Worm (Caenorhabditis elegans): ENCODE measurements around the gene nhr-254.

DNA sequence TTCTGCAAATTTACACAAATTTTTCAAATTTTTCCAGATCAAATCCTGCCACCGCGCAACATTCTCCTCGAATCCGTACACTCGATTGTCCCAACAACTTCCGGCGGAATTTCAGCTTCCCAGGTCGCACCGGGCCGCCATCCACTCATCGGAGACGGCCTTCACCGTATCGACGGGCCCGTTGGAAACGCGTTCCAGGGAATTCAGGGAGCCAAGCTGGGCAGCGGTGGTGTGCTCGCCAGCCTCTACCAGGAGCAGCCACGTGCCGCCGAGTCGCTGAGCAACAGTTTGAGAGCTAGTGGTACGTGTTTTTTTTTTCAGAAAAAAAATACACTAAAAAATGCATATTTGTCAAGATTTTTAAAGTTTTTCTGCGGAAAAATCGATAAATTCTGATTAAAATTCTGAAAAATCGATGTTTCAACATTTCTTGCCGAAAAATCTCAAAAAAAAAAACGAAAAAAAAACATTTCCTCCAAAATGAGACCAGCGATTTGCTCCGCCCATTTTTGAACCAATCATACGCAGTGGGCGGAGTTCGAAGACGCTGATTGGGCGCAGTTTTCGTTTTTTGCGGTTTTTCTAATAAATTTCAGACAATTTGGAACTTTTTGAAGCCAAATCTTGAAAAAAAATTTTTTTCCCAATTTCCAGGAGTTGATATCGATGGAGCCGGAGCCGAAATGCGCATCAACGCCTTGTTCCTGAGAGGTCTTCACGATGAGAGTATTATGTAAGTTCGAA lies 35.3 kb upstream of the nhr-254 start:
- no peak for TF ChIP-seq aly-2 (tag; optimal IDR thresholded peaks at IDR 0.05)
- no peak for TF ChIP-seq daf-12 (tag; optimal IDR thresholded peaks at IDR 0.05)
- no peak for TF ChIP-seq ztf-11 (tag; optimal IDR thresholded peaks at IDR 0.05)
- TF ChIP-seq hlh-30 (tag; optimal IDR thresholded peaks at IDR 0.05; ENCODE audit: insufficient read depth): no peak
- TF ChIP-seq ama-1 (optimal IDR thresholded peaks at IDR 0.05): no peak
- TF ChIP-seq unc-130 (GFP tag; optimal IDR thresholded peaks at IDR 0.05): no peak
- TF ChIP-seq F10B5.3 (tag; optimal IDR thresholded peaks at IDR 0.05): no peak
